Fruit fly (Drosophila melanogaster) whole organism, prepupa: ENCODE results near the gene CG7601.

Experiments
- Blimp-1 ChIP-seq: fragments of 200-800 bp; sonication (Bioruptor generic); optimal IDR thresholded peaks from 3 replicates; lab custom pipeline; 2017; ENCODE audit warnings: missing biosample characterization, missing genetic modification characterization, mild to moderate bottlenecking, moderate library complexity, missing genetic modification reagents
- CG10631 ChIP-seq: fragments of 200-800 bp; sonication (Bioruptor generic); optimal IDR thresholded peaks from 2 replicates; lab custom pipeline; 2016; ENCODE audit warnings: missing biosample characterization, missing genetic modification characterization
- CG10669 ChIP-seq: fragments of 200-800 bp; sonication (Bioruptor generic); optimal IDR thresholded peaks from 3 replicates; lab custom pipeline; 2018; ENCODE audit warnings: missing biosample characterization, mild to moderate bottlenecking, missing genetic modification characterization, moderate library complexity
- CG11294 ChIP-seq: fragments of 200-800 bp; sonication (Bioruptor generic); IDR thresholded peaks from 2 replicates; pipeline ENCODE4 v1.3.6; 2022; ENCODE audit warnings: missing biosample characterization, missing genetic modification characterization
- CG11902 ChIP-seq: fragments of 200-800 bp; sonication (Bioruptor generic); optimal IDR thresholded peaks from 3 replicates; lab custom pipeline; 2016; ENCODE audit warnings: missing biosample characterization, missing genetic modification characterization
- CG31627 ChIP-seq: fragments of 200-800 bp; sonication (Bioruptor generic); optimal IDR thresholded peaks from 3 replicates; lab custom pipeline; 2016; ENCODE audit warnings: missing biosample characterization, missing genetic modification characterization
- CG32006 ChIP-seq: fragments of 200-800 bp; sonication (Bioruptor generic); optimal IDR thresholded peaks from 3 replicates; lab custom pipeline; 2017; ENCODE audit warnings: missing biosample characterization, mild to moderate bottlenecking, missing genetic modification characterization
- CG34406 ChIP-seq: fragments of 200-800 bp; sonication (Bioruptor generic); optimal IDR thresholded peaks from 3 replicates; lab custom pipeline; 2016; ENCODE audit warnings: missing biosample characterization, missing genetic modification characterization
- CG3919 ChIP-seq: fragments of 200-800 bp; sonication (Bioruptor generic); optimal IDR thresholded peaks from 3 replicates; lab custom pipeline; 2016; ENCODE audit warnings: missing biosample characterization, missing genetic modification characterization
- CG4318 ChIP-seq: fragments of 200-800 bp; sonication (Bioruptor generic); optimal IDR thresholded peaks from 3 replicates; lab custom pipeline; 2017; ENCODE audit warnings: missing biosample characterization, mild to moderate bottlenecking, missing genetic modification characterization
- CG6163 ChIP-seq: fragments of 200-800 bp; sonication (Bioruptor generic); IDR thresholded peaks from 3 replicates; pipeline ENCODE4 v1.3.6; 2022; ENCODE audit warnings: missing biosample characterization, missing genetic modification characterization
- CG6792 ChIP-seq: fragments of 200-800 bp; sonication (Bioruptor generic); optimal IDR thresholded peaks from 3 replicates; lab custom pipeline; 2016; ENCODE audit warnings: missing biosample characterization, missing genetic modification characterization
- CG6854 ChIP-seq: fragments of 200-800 bp; sonication (Bioruptor generic); optimal IDR thresholded peaks from 2 replicates; lab custom pipeline; 2017; ENCODE audit warnings: missing biosample characterization, mild to moderate bottlenecking, missing genetic modification characterization
- CG7368 ChIP-seq: fragments of 200-800 bp; sonication (Bioruptor generic); optimal IDR thresholded peaks from 3 replicates; lab custom pipeline; 2016; ENCODE audit warnings: missing biosample characterization, missing genetic modification characterization
- CG8319 ChIP-seq: fragments of 200-800 bp; sonication (Bioruptor generic); optimal IDR thresholded peaks from 3 replicates; lab custom pipeline; 2016; ENCODE audit warnings: missing biosample characterization, missing genetic modification characterization
- CG8632 ChIP-seq: fragments of 200-800 bp; sonication (Bioruptor generic); optimal IDR thresholded peaks from 3 replicates; lab custom pipeline; 2016; ENCODE audit warnings: missing biosample characterization, missing genetic modification characterization
- CG9139 ChIP-seq: fragments of 200-800 bp; sonication (Bioruptor generic); optimal IDR thresholded peaks from 3 replicates; lab custom pipeline; 2017; ENCODE audit warnings: missing biosample characterization, mild to moderate bottlenecking, missing genetic modification characterization
- Eip75B ChIP-seq: fragments of 200-800 bp; sonication (Bioruptor generic); optimal IDR thresholded peaks from 3 replicates; lab custom pipeline; 2016; ENCODE audit warnings: missing biosample characterization, missing genetic modification characterization
- Eip78C ChIP-seq: fragments of 200-800 bp; sonication (Bioruptor generic); peaks from one replicate; lab custom pipeline; 2016; ENCODE audit warnings: missing biosample characterization, missing genetic modification characterization
- Eip93F ChIP-seq: fragments of 200-800 bp; sonication (Bioruptor generic); optimal IDR thresholded peaks from 2 replicates; lab custom pipeline; 2016; ENCODE audit warnings: missing biosample characterization, mild to moderate bottlenecking, missing genetic modification characterization
- Ets21C ChIP-seq: fragments of 200-800 bp; sonication (Bioruptor generic); optimal IDR thresholded peaks from 3 replicates; lab custom pipeline; 2016; ENCODE audit warnings: missing biosample characterization, missing genetic modification characterization
- Hr38 ChIP-seq: sonication (Bioruptor generic); optimal IDR thresholded peaks from 2 replicates; lab custom pipeline; 2016; ENCODE audit warnings: missing biosample characterization, missing genetic modification characterization
- Hr39 ChIP-seq: fragments of 200-800 bp; sonication (Bioruptor generic); optimal IDR thresholded peaks from 2 replicates; lab custom pipeline; 2016; ENCODE audit warnings: missing biosample characterization, missing genetic modification characterization
- Hr4 ChIP-seq: fragments of 200-800 bp; sonication (Bioruptor generic); optimal IDR thresholded peaks from 3 replicates; lab custom pipeline; 2016; ENCODE audit warnings: missing biosample characterization, missing genetic modification characterization
- Lpt ChIP-seq: fragments of 200-800 bp; sonication (Bioruptor generic); optimal IDR thresholded peaks from 3 replicates; lab custom pipeline; 2016; ENCODE audit warnings: missing biosample characterization, missing genetic modification characterization
- Met ChIP-seq: fragments of 200-800 bp; sonication (Bioruptor generic); optimal IDR thresholded peaks from 3 replicates; lab custom pipeline; 2016; ENCODE audit warnings: missing biosample characterization, missing genetic modification characterization
- OdsH ChIP-seq: fragments of 200-800 bp; sonication (Bioruptor generic); optimal IDR thresholded peaks from 3 replicates; lab custom pipeline; 2016; ENCODE audit warnings: missing biosample characterization, missing genetic modification characterization
- Smox ChIP-seq: fragments of 200-800 bp; sonication (Bioruptor generic); optimal IDR thresholded peaks from 3 replicates; lab custom pipeline; 2016; ENCODE audit warnings: missing biosample characterization, missing genetic modification characterization
- Sox102F ChIP-seq: fragments of 200-800 bp; sonication (Bioruptor generic); optimal IDR thresholded peaks from 2 replicates; lab custom pipeline; 2016; ENCODE audit warnings: missing biosample characterization, mild to moderate bottlenecking, missing genetic modification characterization
- Sox14 ChIP-seq: fragments of 200-800 bp; sonication (Bioruptor generic); optimal IDR thresholded peaks from 3 replicates; lab custom pipeline; 2016; ENCODE audit warnings: missing biosample characterization, missing genetic modification characterization
- achi ChIP-seq: fragments of 200-800 bp; sonication (Bioruptor generic); optimal IDR thresholded peaks from 3 replicates; lab custom pipeline; 2016; ENCODE audit warnings: missing biosample characterization, missing genetic modification characterization
- acj6 ChIP-seq: fragments of 200-800 bp; sonication (Bioruptor generic); optimal IDR thresholded peaks from 3 replicates; lab custom pipeline; 2016; ENCODE audit warnings: missing biosample characterization, missing genetic modification characterization
- cyc ChIP-seq: fragments of 200-800 bp; sonication (Bioruptor generic); optimal IDR thresholded peaks from 3 replicates; lab custom pipeline; 2016; ENCODE audit warnings: missing biosample characterization, missing genetic modification characterization
- dac ChIP-seq: fragments of 200-800 bp; sonication (Bioruptor generic); optimal IDR thresholded peaks from 2 replicates; lab custom pipeline; 2017; ENCODE audit warnings: missing biosample characterization, mild to moderate bottlenecking, missing genetic modification characterization
- dsx ChIP-seq: fragments of 200-800 bp; optimal IDR thresholded peaks from 3 replicates; lab custom pipeline; 2019; ENCODE audit warnings: missing biosample characterization, mild to moderate bottlenecking, missing genetic modification characterization, moderate library complexity; ENCODE audit not compliant: poor library complexity, severe bottlenecking
- eg ChIP-seq: fragments of 200-800 bp; sonication (Bioruptor generic); IDR thresholded peaks from 3 replicates; pipeline ENCODE4 v1.3.6; 2022; ENCODE audit warnings: missing biosample characterization, missing genetic modification characterization
- esn ChIP-seq: fragments of 200-800 bp; sonication (Bioruptor generic); optimal IDR thresholded peaks from 2 replicates; lab custom pipeline; 2016; ENCODE audit warnings: missing biosample characterization, mild to moderate bottlenecking, missing genetic modification characterization, moderate library complexity
- fd59A ChIP-seq: fragments of 200-800 bp; sonication (Bioruptor generic); optimal IDR thresholded peaks from 2 replicates; lab custom pipeline; 2017; ENCODE audit warnings: missing biosample characterization, mild to moderate bottlenecking, missing genetic modification characterization, missing genetic modification reagents
- fkh ChIP-seq: fragments of 200-800 bp; sonication (Bioruptor generic); optimal IDR thresholded peaks from 3 replicates; lab custom pipeline; 2017; ENCODE audit warnings: missing biosample characterization, mild to moderate bottlenecking, missing genetic modification characterization, moderate library complexity
- lz ChIP-seq: fragments of 200-800 bp; sonication (Bioruptor generic); optimal IDR thresholded peaks from 3 replicates; lab custom pipeline; 2016; ENCODE audit warnings: missing biosample characterization, missing genetic modification characterization
- net ChIP-seq: fragments of 200-800 bp; sonication (Bioruptor generic); optimal IDR thresholded peaks from 3 replicates; lab custom pipeline; 2016; ENCODE audit warnings: missing biosample characterization, missing genetic modification characterization
- pdm3 ChIP-seq: fragments of 200-800 bp; sonication (Bioruptor generic); optimal IDR thresholded peaks from 3 replicates; lab custom pipeline; 2016; ENCODE audit warnings: missing biosample characterization, missing genetic modification characterization
- ss ChIP-seq, 2 experiments: fragments of 200-800 bp; sonication (Bioruptor generic); optimal IDR thresholded peaks; 2 replicates in 1 of 2; 3 replicates in 1 of 2; lab custom pipeline; 2017 to 2018; ENCODE audit warnings: mild to moderate bottlenecking in 2 of 2, missing biosample characterization in 2 of 2, missing genetic modification characterization in 2 of 2, moderate library complexity in 1 of 2
- svp ChIP-seq: fragments of 200-800 bp; sonication (Bioruptor generic); peaks from one replicate; lab custom pipeline; 2016; ENCODE audit warnings: missing biosample characterization, missing genetic modification characterization
- topi ChIP-seq: fragments of 200-800 bp; sonication (Bioruptor generic); optimal IDR thresholded peaks from 3 replicates; lab custom pipeline; 2016; ENCODE audit warnings: missing biosample characterization, missing genetic modification characterization
- vri ChIP-seq: fragments of 200-800 bp; sonication (Bioruptor generic); optimal IDR thresholded peaks from 3 replicates; lab custom pipeline; 2016; ENCODE audit warnings: missing biosample characterization, mild to moderate bottlenecking, missing genetic modification characterization

CG7601 gene

DNA sequence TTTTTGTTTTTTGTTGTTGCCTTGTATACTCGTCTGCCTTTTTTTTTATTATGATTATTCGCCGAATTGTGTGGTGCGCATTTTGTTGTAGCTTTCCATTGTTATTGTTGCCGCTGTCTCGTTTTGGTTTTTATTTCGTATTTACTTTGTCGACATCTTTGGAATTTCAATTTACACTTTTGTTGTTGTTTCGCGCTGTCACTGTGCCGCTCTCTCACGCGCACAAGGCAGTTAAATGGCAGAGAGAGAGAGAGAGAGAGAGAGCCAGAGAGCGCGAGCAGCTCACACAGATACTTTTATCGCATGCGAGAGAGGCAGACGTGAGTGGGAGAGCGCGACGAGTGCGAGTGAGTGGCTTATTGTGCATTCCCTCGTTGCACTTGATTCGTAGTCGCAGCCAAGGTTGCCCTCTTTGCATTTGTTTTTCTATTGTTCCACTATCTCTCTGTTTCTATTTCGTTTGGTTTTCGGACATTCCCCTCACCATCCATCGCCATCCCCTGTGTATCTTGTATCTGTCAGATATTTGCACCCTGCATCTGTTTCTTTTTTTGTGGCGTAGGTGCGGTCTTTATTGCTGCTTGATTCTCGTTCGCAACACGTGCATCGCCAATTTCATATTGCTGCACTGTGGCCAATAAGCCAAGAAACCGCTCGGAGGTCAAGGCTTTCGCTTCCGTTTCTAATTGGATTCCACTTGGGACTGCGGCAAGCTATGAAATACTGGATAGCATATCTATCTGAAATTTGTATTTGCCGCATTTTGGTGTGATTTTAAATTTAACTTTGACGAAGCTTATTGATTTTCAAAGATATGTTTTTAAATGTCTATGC, 38.0 kb upstream of the CG7601 start (continued):
- TF ChIP-seq fkh (GFP tag; lab: Kevin White, UChicago) (peak; percentile 92), Sox102F (no peak), Eip75B (GFP tag; lab: Kevin White, UChicago) (no peak), Blimp-1 (GFP tag; lab: Kevin White, UChicago) (no peak), CG7368 (GFP tag; lab: Kevin White, UChicago) (no peak), CG31627 (no peak), esn (no peak), Hr39 (GFP tag; lab: Kevin White, UChicago) (no peak), Sox14 (GFP tag; lab: Kevin White, UChicago) (no peak), Lpt (GFP tag; lab: Kevin White, UChicago) (no peak), CG11294 (GFP tag; lab: Robert Waterston, UW) (no peak), Eip78C (GFP tag; lab: Kevin White, UChicago) (peak; percentile 71), net (no peak), Ets21C (no peak), CG8632 (GFP tag; lab: Kevin White, UChicago) (no peak), CG8319 (GFP tag; lab: Kevin White, UChicago) (no peak), CG32006 (GFP tag; lab: Kevin White, UChicago) (no peak), dsx (GFP tag; lab: Kevin White, UChicago) (peak; percentile 61), cyc (GFP tag; lab: Kevin White, UChicago) (no peak), dac (GFP tag; lab: Kevin White, UChicago) (no peak), CG6163 (GFP tag; lab: Robert Waterston, UW) (peak; percentile 54), fd59A (no peak), CG10631 (GFP tag; lab: Kevin White, UChicago) (no peak), CG6792 (GFP tag; lab: Kevin White, UChicago) (no peak), CG10669 (GFP tag; lab: Kevin White, UChicago) (no peak), CG34406 (GFP tag; lab: Kevin White, UChicago) (no peak), acj6 (GFP tag; lab: Kevin White, UChicago) (no peak), OdsH (no peak), CG11902 (GFP tag; lab: Kevin White, UChicago) (no peak), CG3919 (GFP tag; lab: Kevin White, UChicago) (no peak), achi (GFP tag; lab: Kevin White, UChicago) (peak; percentile 66), eg (no peak), Eip93F (GFP tag; lab: Kevin White, UChicago) (peak; percentile 62), CG6854 (GFP tag; lab: Kevin White, UChicago) (peak; percentile 61), lz (GFP tag; lab: Kevin White, UChicago) (no peak), Hr38 (GFP tag; lab: Kevin White, UChicago) (no peak)

DNA sequence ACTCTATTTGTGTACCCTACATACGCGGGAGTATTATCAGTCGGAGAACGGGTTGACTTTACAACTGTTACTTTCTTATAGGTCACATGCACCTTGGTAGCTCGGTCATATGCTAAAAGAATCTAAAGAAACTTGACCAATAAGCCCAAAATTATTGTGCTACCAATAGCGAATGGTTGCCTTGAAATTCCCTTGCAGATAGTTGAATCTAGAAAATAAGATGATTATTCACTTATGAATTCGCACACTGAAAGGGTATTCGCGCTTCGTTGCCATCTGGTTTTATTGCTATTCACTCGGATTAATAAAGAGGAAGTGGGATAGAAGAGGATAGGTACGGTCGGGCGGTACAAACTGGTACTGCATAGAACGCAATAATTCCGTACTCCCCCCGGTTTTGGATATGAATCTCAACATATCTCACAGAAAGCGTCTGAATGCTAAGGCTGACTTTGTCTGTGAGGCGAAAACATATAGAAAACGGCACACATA, 37.3 kb upstream of the CG7601 start:
- TF ChIP-seq achi (GFP tag; lab: Kevin White, UChicago), result peak; percentile 71
- TF ChIP-seq CG11294 (GFP tag; lab: Robert Waterston, UW), result peak; percentile 74
- peak; percentile 76 for TF ChIP-seq CG34406 (GFP tag; lab: Kevin White, UChicago)
- TF ChIP-seq Sox14 (GFP tag; lab: Kevin White, UChicago), result peak; percentile 83
- TF ChIP-seq topi, result peak; percentile 81
- peak; percentile 70 for TF ChIP-seq CG4318
- peak; percentile 79 for TF ChIP-seq esn
- peak; percentile 59 for TF ChIP-seq CG9139 (GFP tag; lab: Kevin White, UChicago)
- TF ChIP-seq Blimp-1 (GFP tag; lab: Kevin White, UChicago), result no peak
- TF ChIP-seq CG8319 (GFP tag; lab: Kevin White, UChicago), result peak; percentile 16
- TF ChIP-seq Eip78C (GFP tag; lab: Kevin White, UChicago), result peak; percentile 95
- peak; percentile 87 for TF ChIP-seq pdm3 (GFP tag; lab: Kevin White, UChicago)
- TF ChIP-seq CG6854 (GFP tag; lab: Kevin White, UChicago), result no peak
- TF ChIP-seq CG10631 (GFP tag; lab: Kevin White, UChicago), result peak; percentile 77
- TF ChIP-seq svp (GFP tag; lab: Kevin White, UChicago), result peak; percentile 84
- peak; percentile 73 for TF ChIP-seq CG6792 (GFP tag; lab: Kevin White, UChicago)
- peak; percentile 35 for TF ChIP-seq vri
- peak; percentile 67 to 86 for TF ChIP-seq ss (GFP tag; optimal IDR thresholded peaks at IDR 0.05; lab: Kevin White, UChicago)
- peak; percentile 81 for TF ChIP-seq acj6 (GFP tag; lab: Kevin White, UChicago)
- TF ChIP-seq Met (GFP tag; lab: Kevin White, UChicago), result peak; percentile 61
- TF ChIP-seq CG3919 (GFP tag; lab: Kevin White, UChicago), result peak; percentile 74
- TF ChIP-seq cyc (GFP tag; lab: Kevin White, UChicago), result peak; percentile 74
- peak; percentile 90 for TF ChIP-seq Hr4
- peak; percentile 93 for TF ChIP-seq CG32006 (GFP tag; lab: Kevin White, UChicago)
- TF ChIP-seq Eip93F (GFP tag; lab: Kevin White, UChicago), result no peak
- no peak for TF ChIP-seq Hr38 (GFP tag; lab: Kevin White, UChicago)
- TF ChIP-seq Hr39 (GFP tag; lab: Kevin White, UChicago), result peak; percentile 86
- peak; percentile 68 for TF ChIP-seq Smox (GFP tag; lab: Kevin White, UChicago)
- TF ChIP-seq CG7368 (GFP tag; lab: Kevin White, UChicago), result peak; percentile 64
